Fruit fly (Drosophila melanogaster) whole organism, embryonic: Measurements from ENCODE around the gene CG12608.
A peak's percentile ranks its signal among the peaks of the same experiment; 100 is the strongest.

Source experiments
- ATbp ChIP-seq: fragments of 200-800 bp; sonication (Bioruptor generic); optimal IDR thresholded peaks from 2 replicates; lab custom pipeline; 2017; ENCODE audit warnings: missing biosample characterization, mild to moderate bottlenecking, missing genetic modification characterization, missing genetic modification reagents
- CG12219 ChIP-seq: fragments of 200-800 bp; sonication (Bioruptor generic); optimal IDR thresholded peaks from 3 replicates; lab custom pipeline; 2018; ENCODE audit warnings: missing biosample characterization, mild to moderate bottlenecking, missing genetic modification characterization
- CG12236 ChIP-seq: fragments of 200-800 bp; sonication (Bioruptor generic); optimal IDR thresholded peaks from 2 replicates; lab custom pipeline; 2016; ENCODE audit warnings: missing biosample characterization, missing genetic modification characterization
- CG13123 ChIP-seq: fragments of 200-800 bp; sonication (Bioruptor generic); optimal IDR thresholded peaks from 2 replicates; lab custom pipeline; 2016; ENCODE audit warnings: missing biosample characterization, missing genetic modification characterization
- CG13624 ChIP-seq: fragments of 200-800 bp; sonication (Bioruptor generic); optimal IDR thresholded peaks from 2 replicates; lab custom pipeline; 2016; ENCODE audit warnings: missing biosample characterization, missing genetic modification characterization
- CG15269 ChIP-seq: fragments of 200-800 bp; sonication (Bioruptor generic); optimal IDR thresholded peaks from 2 replicates; lab custom pipeline; 2018; ENCODE audit warnings: missing biosample characterization, mild to moderate bottlenecking, missing genetic modification characterization, moderate library complexity
- CG1602 ChIP-seq: fragments of 200-800 bp; sonication (Bioruptor generic); optimal IDR thresholded peaks from 3 replicates; lab custom pipeline; 2016; ENCODE audit warnings: missing biosample characterization, missing genetic modification characterization
- CG17385 ChIP-seq: fragments of 200-800 bp; sonication (Bioruptor generic); optimal IDR thresholded peaks from 3 replicates; lab custom pipeline; 2018; ENCODE audit warnings: missing biosample characterization, mild to moderate bottlenecking, missing genetic modification characterization
- CG30020 ChIP-seq: fragments of 200-800 bp; optimal IDR thresholded peaks from 2 replicates; lab custom pipeline; 2019; ENCODE audit warnings: missing biosample characterization, mild to moderate bottlenecking, missing genetic modification characterization, moderate library complexity
- CG30403 ChIP-seq: fragments of 200-800 bp; sonication (Bioruptor generic); optimal IDR thresholded peaks from 3 replicates; lab custom pipeline; 2016; ENCODE audit warnings: missing biosample characterization, missing genetic modification characterization
- CG34224 ChIP-seq: fragments of 200-800 bp; sonication (Bioruptor generic); IDR thresholded peaks from 3 replicates; pipeline ENCODE4 v1.3.6; 2022; ENCODE audit warnings: missing biosample characterization, missing genetic modification characterization; ENCODE audit not compliant: partially characterized antibody
- CG3995 ChIP-seq: fragments of 200-800 bp; sonication (Bioruptor generic); optimal IDR thresholded peaks from 3 replicates; lab custom pipeline; 2016; ENCODE audit warnings: missing biosample characterization, missing genetic modification characterization
- CG6689 ChIP-seq: fragments of 200-800 bp; sonication (Bioruptor generic); IDR thresholded peaks from 2 replicates; pipeline ENCODE4 v1.3.6; 2022; ENCODE audit warnings: missing biosample characterization, missing genetic modification characterization
- CG6765 ChIP-seq: fragments of 200-800 bp; sonication (Bioruptor generic); optimal IDR thresholded peaks from 3 replicates; lab custom pipeline; 2017; ENCODE audit warnings: missing biosample characterization, mild to moderate bottlenecking, missing genetic modification characterization
- CG7987 ChIP-seq: fragments of 200-800 bp; sonication (Bioruptor generic); optimal IDR thresholded peaks from 2 replicates; lab custom pipeline; 2018; ENCODE audit warnings: missing biosample characterization, mild to moderate bottlenecking, missing genetic modification characterization, moderate library complexity
- CG8290 ChIP-seq, 3 experiments: fragments of 200-800 bp; sonication (Bioruptor generic); optimal IDR thresholded peaks; 2 replicates each; lab custom pipeline; 2016 to 2019; ENCODE audit warnings: missing biosample characterization in 3 of 3, missing genetic modification characterization in 3 of 3, mild to moderate bottlenecking in 2 of 3, moderate library complexity in 1 of 3
- CG8924 ChIP-seq: fragments of 200-800 bp; optimal IDR thresholded peaks from 3 replicates; lab custom pipeline; 2019; ENCODE audit warnings: missing biosample characterization, mild to moderate bottlenecking, missing genetic modification characterization, moderate library complexity
- CrebB ChIP-seq: fragments of 200-800 bp; sonication (Bioruptor generic); optimal IDR thresholded peaks from 3 replicates; lab custom pipeline; 2018; ENCODE audit warnings: missing biosample characterization, mild to moderate bottlenecking, missing genetic modification characterization
- D19A ChIP-seq: fragments of 200-800 bp; optimal IDR thresholded peaks from 3 replicates; lab custom pipeline; 2019; ENCODE audit warnings: missing biosample characterization, mild to moderate bottlenecking, missing genetic modification characterization, moderate library complexity
- Lpt ChIP-seq: fragments of >200 bp; optimal IDR thresholded peaks from 2 replicates; lab custom pipeline; 2018; ENCODE audit warnings: missing biosample characterization, missing genetic modification characterization
- Optix ChIP-seq: fragments of 200-800 bp; sonication (Bioruptor generic); IDR thresholded peaks from 3 replicates; pipeline ENCODE4 v1.3.6; 2022; ENCODE audit warnings: missing biosample characterization, missing genetic modification characterization
- Rfx ChIP-seq: fragments of 200-800 bp; sonication (Bioruptor generic); IDR thresholded peaks from 2 replicates; pipeline ENCODE4 v1.3.6; 2022; ENCODE audit warnings: missing biosample characterization, missing genetic modification characterization
- Sox100B ChIP-seq: fragments of 200-800 bp; sonication (Bioruptor generic); optimal IDR thresholded peaks from 3 replicates; lab custom pipeline; 2018; ENCODE audit warnings: missing biosample characterization, mild to moderate bottlenecking, missing genetic modification characterization
- Taf1 ChIP-seq: fragments of 200-800 bp; sonication (Bioruptor generic); IDR thresholded peaks from 2 replicates; pipeline ENCODE4 v1.3.6; 2022; ENCODE audit warnings: missing biosample characterization, missing genetic modification characterization
- Tbp ChIP-seq: fragments of >200 bp; optimal IDR thresholded peaks from 2 replicates; lab custom pipeline; 2018; ENCODE audit warnings: missing biosample characterization, missing genetic modification characterization
- Trl ChIP-seq, 3 experiments: fragments of >200 bp in 2 of 3; fragments of 200-800 bp in 1 of 3; sonication (Bioruptor generic) in 1 of 3; optimal IDR thresholded peaks; 2 replicates in 1 of 3; 3 replicates in 2 of 3; lab custom pipeline; 2016 to 2017; ENCODE audit warnings: missing biosample characterization in 1 of 3, missing genetic modification characterization in 1 of 3
- br ChIP-seq: fragments of >200 bp; optimal IDR thresholded peaks from 2 replicates; lab custom pipeline; 2017
- ci ChIP-seq: fragments of 200-800 bp; sonication (Bioruptor generic); IDR thresholded peaks from 3 replicates; pipeline ENCODE4 v1.3.6; 2022; ENCODE audit warnings: missing biosample characterization, missing genetic modification characterization
- da ChIP-seq: fragments of 200-800 bp; sonication (Bioruptor generic); optimal IDR thresholded peaks from 2 replicates; lab custom pipeline; 2016; ENCODE audit warnings: missing biosample characterization, missing genetic modification characterization
- danr ChIP-seq: fragments of 200-800 bp; sonication (Bioruptor generic); IDR thresholded peaks from 2 replicates; pipeline ENCODE4 v1.3.6; 2022; ENCODE audit warnings: missing biosample characterization, missing genetic modification characterization
- dysf ChIP-seq: fragments of 200-800 bp; sonication (Bioruptor generic); IDR thresholded peaks from 3 replicates; pipeline ENCODE4 v1.3.6; 2022; ENCODE audit warnings: missing biosample characterization, missing genetic modification characterization
- fd64A ChIP-seq: fragments of 200-800 bp; sonication (Bioruptor generic); optimal IDR thresholded peaks from 3 replicates; lab custom pipeline; 2018; ENCODE audit warnings: missing biosample characterization, mild to moderate bottlenecking, missing genetic modification characterization
- gfzf ChIP-seq: fragments of 200-800 bp; sonication (Bioruptor generic); optimal IDR thresholded peaks from 2 replicates; lab custom pipeline; 2016; ENCODE audit warnings: missing biosample characterization, mild to moderate bottlenecking, missing genetic modification characterization, moderate library complexity
- her ChIP-seq: fragments of 200-800 bp; sonication (Bioruptor generic); optimal IDR thresholded peaks from 2 replicates; lab custom pipeline; 2016; ENCODE audit warnings: missing biosample characterization, missing genetic modification characterization
- lab ChIP-seq: fragments of 200-800 bp; sonication (Bioruptor generic); optimal IDR thresholded peaks from 3 replicates; lab custom pipeline; 2017; ENCODE audit warnings: missing biosample characterization, missing genetic modification characterization, mild to moderate bottlenecking, moderate library complexity, missing genetic modification reagents
- lbe ChIP-seq: fragments of 200-800 bp; sonication (Bioruptor generic); optimal IDR thresholded peaks from 2 replicates; lab custom pipeline; 2016; ENCODE audit warnings: missing biosample characterization, mild to moderate bottlenecking, missing genetic modification characterization
- lmd ChIP-seq: fragments of 200-800 bp; sonication (Bioruptor generic); IDR thresholded peaks from 2 replicates; pipeline ENCODE4 v1.3.6; 2022; ENCODE audit warnings: missing biosample characterization, missing genetic modification characterization
- nmo ChIP-seq: fragments of 200-800 bp; sonication (Bioruptor generic); optimal IDR thresholded peaks from 2 replicates; lab custom pipeline; 2018; ENCODE audit warnings: missing biosample characterization, mild to moderate bottlenecking, missing genetic modification characterization, moderate library complexity
- pan ChIP-seq, 4 experiments: fragments of >200 bp in 3 of 4; fragments of 200-800 bp in 1 of 4; sonication (Bioruptor generic) in 1 of 4; optimal IDR thresholded peaks in 3 of 4; IDR thresholded peaks in 1 of 4; 2 replicates each; pipeline versions ENCODE4 v1.3.6 to Lab custom; 2017 to 2022; ENCODE audit warnings: missing biosample characterization in 2 of 4, missing genetic modification characterization in 2 of 4, mixed read lengths in 1 of 4
- pnt ChIP-seq: fragments of 200-800 bp; sonication (Bioruptor generic); optimal IDR thresholded peaks from 3 replicates; lab custom pipeline; 2016; ENCODE audit warnings: missing biosample characterization, missing genetic modification characterization
- psq ChIP-seq: fragments of 200-800 bp; sonication (Bioruptor generic); optimal IDR thresholded peaks from 2 replicates; lab custom pipeline; 2017; ENCODE audit warnings: missing biosample characterization, missing genetic modification characterization
- pum ChIP-seq: fragments of 200-800 bp; sonication (Bioruptor generic); optimal IDR thresholded peaks from 2 replicates; lab custom pipeline; 2016; ENCODE audit warnings: missing biosample characterization, missing genetic modification characterization
- repo ChIP-seq: fragments of 200-800 bp; sonication (Bioruptor generic); optimal IDR thresholded peaks from 2 replicates; lab custom pipeline; 2016; ENCODE audit warnings: missing biosample characterization, missing genetic modification characterization
- ro ChIP-seq: fragments of 200-800 bp; sonication (Bioruptor generic); IDR thresholded peaks from 2 replicates; pipeline ENCODE4 v1.3.6; 2022; ENCODE audit warnings: missing biosample characterization, missing genetic modification characterization
- row ChIP-seq: fragments of 200-800 bp; sonication (Bioruptor generic); IDR thresholded peaks from 3 replicates; pipeline ENCODE4 v1.3.6; 2022; ENCODE audit warnings: missing biosample characterization, missing genetic modification characterization
- sisA ChIP-seq: fragments of 200-800 bp; sonication (Bioruptor generic); IDR thresholded peaks from 2 replicates; pipeline ENCODE4 v1.3.6; 2022; ENCODE audit warnings: missing biosample characterization, missing genetic modification characterization
- sob ChIP-seq: fragments of 200-800 bp; sonication (Bioruptor generic); IDR thresholded peaks from 2 replicates; pipeline ENCODE4 v1.3.6; 2022; ENCODE audit warnings: missing biosample characterization, missing genetic modification characterization
- tio ChIP-seq: fragments of 200-800 bp; sonication (Bioruptor generic); optimal IDR thresholded peaks from 2 replicates; lab custom pipeline; 2017; ENCODE audit warnings: missing biosample characterization, missing genetic modification characterization, inconsistent platforms
- wor ChIP-seq: fragments of 200-800 bp; sonication (Bioruptor generic); IDR thresholded peaks from 2 replicates; pipeline ENCODE4 v1.3.6; 2022; ENCODE audit warnings: missing biosample characterization, missing genetic modification characterization
- zf30C ChIP-seq: fragments of 200-800 bp; sonication (Bioruptor generic); optimal IDR thresholded peaks from 3 replicates; lab custom pipeline; 2018; ENCODE audit warnings: missing biosample characterization, mild to moderate bottlenecking, missing genetic modification characterization

CG12608 gene

DNA sequence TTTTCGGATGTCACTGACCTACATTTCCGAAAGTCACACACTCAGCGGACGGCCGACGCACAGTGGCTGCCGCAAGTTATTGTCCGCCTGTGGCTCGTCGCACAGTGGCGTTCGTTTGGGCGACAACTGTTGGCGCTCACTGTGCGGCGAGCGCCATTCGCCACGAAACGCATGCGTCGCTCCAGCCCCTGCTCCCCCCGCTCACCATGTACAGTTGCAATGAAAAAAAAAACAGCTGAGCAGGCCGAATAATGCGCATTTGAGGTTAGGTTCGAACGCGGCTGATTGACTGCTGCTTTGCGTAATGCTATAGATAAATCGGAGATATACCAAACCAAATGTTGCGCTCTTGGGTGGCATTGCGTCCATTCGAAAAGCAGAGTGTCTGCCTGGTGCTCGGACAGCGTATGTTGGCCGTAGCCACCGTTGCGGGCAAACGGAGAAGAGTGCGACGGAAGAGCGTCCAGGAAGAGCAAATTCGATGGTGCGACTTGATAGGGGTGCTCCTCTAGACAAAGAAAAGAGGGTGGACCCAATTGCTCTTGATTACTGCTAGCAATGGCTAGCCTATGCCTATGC, 21.0 kb downstream of the CG12608 start (continued):
- TF ChIP-seq CG17385 (peak; percentile 78), lab (GFP tag; lab: Kevin White, UChicago) (peak; percentile 95), pnt (GFP tag; lab: Kevin White, UChicago) (peak; percentile 87), CG15269 (peak; percentile 81), lmd (GFP tag; lab: Robert Waterston, UW) (peak; percentile 88), CG34224 (GFP tag; lab: Robert Waterston, UW) (peak; percentile 54; the same call in 1 of the 3 replicates), Optix (GFP tag; lab: Robert Waterston, UW) (peak; percentile 89), dysf (peak; percentile 85), CG13123 (GFP tag; lab: Kevin White, UChicago) (peak; percentile 25), CG3995 (GFP tag; lab: Kevin White, UChicago) (peak; percentile 55), CG6689 (GFP tag; lab: Robert Waterston, UW) (peak; percentile 81), wor (GFP tag; lab: Robert Waterston, UW) (peak; percentile 63), br (lab: Kevin White, UChicago) (no peak), Taf1 (GFP tag; lab: Robert Waterston, UW) (peak; percentile 82), Sox100B (GFP tag; lab: Kevin White, UChicago) (peak; percentile 29), CG6765 (GFP tag; lab: Kevin White, UChicago) (peak; percentile 76), danr (GFP tag; lab: Robert Waterston, UW) (peak; percentile 49; the same call in 1 of the 2 replicates), pan (optimal IDR thresholded peaks at IDR 0.05; lab: Kevin White, UChicago) (no peak), pan (GFP tag; optimal IDR thresholded peaks at IDR 0.05 in 1 of 2, IDR thresholded peaks at IDR 0.05 in 1 of 2) (peak in 1 of 2 experiments; percentile 91), Tbp (GFP tag; lab: Kevin White, UChicago) (no peak), psq (GFP tag; lab: Kevin White, UChicago) (peak; percentile 24), Rfx (GFP tag; lab: Robert Waterston, UW) (peak; percentile 97), CrebB (tag; lab: Kevin White, UChicago) (peak; percentile 74), ci (peak; percentile 97), zf30C (no peak), CG30403 (peak; percentile 84), da (GFP tag; lab: Kevin White, UChicago) (peak; percentile 71), D19A (peak; percentile 32), nmo (GFP tag; lab: Kevin White, UChicago) (peak; percentile 63), pum (GFP tag; lab: Kevin White, UChicago) (peak; percentile 88), CG30020 (tag; lab: Kevin White, UChicago) (no peak), CG13624 (GFP tag; lab: Kevin White, UChicago) (peak; percentile 90), ro (GFP tag; lab: Robert Waterston, UW) (peak; percentile 72; the same call in 1 of the 2 replicates), CG1602 (GFP tag; lab: Kevin White, UChicago) (peak; percentile 65), sisA (GFP tag; lab: Robert Waterston, UW) (peak; percentile 95), CG7987 (GFP tag; lab: Kevin White, UChicago) (peak; percentile 95), CG12219 (GFP tag; lab: Kevin White, UChicago) (peak; percentile 76), CG12236 (peak; percentile 36), her (GFP tag; lab: Kevin White, UChicago) (peak; percentile 93), sob (GFP tag; lab: Robert Waterston, UW) (peak; percentile 93), tio (GFP tag; lab: Kevin White, UChicago) (no peak), row (peak; percentile 99), fd64A (GFP tag; lab: Kevin White, UChicago) (peak; percentile 75), Lpt (GFP tag; lab: Kevin White, UChicago) (no peak), Trl (optimal IDR thresholded peaks at IDR 0.05; lab: Kevin White, UChicago) (peak in 1 of 2 experiments; percentile 37), Trl (GFP tag; optimal IDR thresholded peaks at IDR 0.05; lab: Kevin White, UChicago) (peak; percentile 90), CG8924 (tag; lab: Kevin White, UChicago) (peak; percentile 62), repo (GFP tag; lab: Kevin White, UChicago) (peak; percentile 76), lbe (peak; percentile 41), ATbp (GFP tag; lab: Kevin White, UChicago) (peak; percentile 77), gfzf (GFP tag; lab: Kevin White, UChicago) (peak; percentile 21), CG8290 (GFP tag; optimal IDR thresholded peaks at IDR 0.05; lab: Kevin White, UChicago) (peak; percentile 67), CG8290 (tag; optimal IDR thresholded peaks at IDR 0.05; lab: Kevin White, UChicago) (peak; percentile 32 to 97)
